Fruit fly (Drosophila melanogaster) whole organism, prepupa: Measurements from ENCODE around the gene CG10681.

Source experiments
- CG11294 ChIP-seq: fragments of 200-800 bp; sonication (Bioruptor generic); IDR thresholded peaks from 2 replicates; pipeline ENCODE4 v1.3.6; 2022; ENCODE audit warnings: missing biosample characterization, missing genetic modification characterization
- CG1621 ChIP-seq: fragments of 200-800 bp; sonication (Bioruptor generic); optimal IDR thresholded peaks from 3 replicates; lab custom pipeline; 2018; ENCODE audit warnings: missing biosample characterization, mild to moderate bottlenecking, missing genetic modification characterization
- CG3919 ChIP-seq: fragments of 200-800 bp; sonication (Bioruptor generic); optimal IDR thresholded peaks from 3 replicates; lab custom pipeline; 2016; ENCODE audit warnings: missing biosample characterization, missing genetic modification characterization
- CG6276 ChIP-seq: fragments of 200-800 bp; sonication (Bioruptor generic); optimal IDR thresholded peaks from 2 replicates; lab custom pipeline; 2017; ENCODE audit warnings: missing biosample characterization, mild to moderate bottlenecking, missing genetic modification characterization
- CG6854 ChIP-seq: fragments of 200-800 bp; sonication (Bioruptor generic); optimal IDR thresholded peaks from 2 replicates; lab custom pipeline; 2017; ENCODE audit warnings: missing biosample characterization, mild to moderate bottlenecking, missing genetic modification characterization
- CG8119 ChIP-seq: fragments of 200-800 bp; sonication (Bioruptor generic); IDR thresholded peaks from 3 replicates; pipeline ENCODE4 v1.3.6; 2022; ENCODE audit warnings: missing biosample characterization, missing genetic modification characterization
- CG9139 ChIP-seq: fragments of 200-800 bp; sonication (Bioruptor generic); optimal IDR thresholded peaks from 3 replicates; lab custom pipeline; 2017; ENCODE audit warnings: missing biosample characterization, mild to moderate bottlenecking, missing genetic modification characterization
- Eip93F ChIP-seq: fragments of 200-800 bp; sonication (Bioruptor generic); optimal IDR thresholded peaks from 2 replicates; lab custom pipeline; 2016; ENCODE audit warnings: missing biosample characterization, mild to moderate bottlenecking, missing genetic modification characterization
- Ets96B ChIP-seq: fragments of 200-800 bp; optimal IDR thresholded peaks from 2 replicates; lab custom pipeline; 2019; ENCODE audit warnings: missing biosample characterization, mild to moderate bottlenecking, missing genetic modification characterization, moderate library complexity
- Lpt ChIP-seq: fragments of 200-800 bp; sonication (Bioruptor generic); optimal IDR thresholded peaks from 3 replicates; lab custom pipeline; 2016; ENCODE audit warnings: missing biosample characterization, missing genetic modification characterization
- acj6 ChIP-seq: fragments of 200-800 bp; sonication (Bioruptor generic); optimal IDR thresholded peaks from 3 replicates; lab custom pipeline; 2016; ENCODE audit warnings: missing biosample characterization, missing genetic modification characterization
- dsx ChIP-seq: fragments of 200-800 bp; optimal IDR thresholded peaks from 3 replicates; lab custom pipeline; 2019; ENCODE audit warnings: missing biosample characterization, mild to moderate bottlenecking, missing genetic modification characterization, moderate library complexity; ENCODE audit not compliant: poor library complexity, severe bottlenecking
- fkh ChIP-seq: fragments of 200-800 bp; sonication (Bioruptor generic); optimal IDR thresholded peaks from 3 replicates; lab custom pipeline; 2017; ENCODE audit warnings: missing biosample characterization, mild to moderate bottlenecking, missing genetic modification characterization, moderate library complexity
- ss ChIP-seq, 2 experiments: fragments of 200-800 bp; sonication (Bioruptor generic); optimal IDR thresholded peaks; 2 replicates in 1 of 2; 3 replicates in 1 of 2; lab custom pipeline; 2017 to 2018; ENCODE audit warnings: mild to moderate bottlenecking in 2 of 2, missing biosample characterization in 2 of 2, missing genetic modification characterization in 2 of 2, moderate library complexity in 1 of 2

dm6 chr3L:12519315-12519714 lies 18.0 kb downstream of the CG10681 start:
- TF ChIP-seq Ets96B (tag; lab: Kevin White, UChicago) (no peak), CG11294 (GFP tag; lab: Robert Waterston, UW) (no peak), CG6854 (GFP tag; lab: Kevin White, UChicago) (no peak), CG9139 (GFP tag; lab: Kevin White, UChicago) (no peak), dsx (no peak), CG1621 (tag; lab: Kevin White, UChicago) (no peak), acj6 (GFP tag; lab: Kevin White, UChicago) (no peak), Eip93F (GFP tag; lab: Kevin White, UChicago) (no peak), CG8119 (GFP tag; lab: Robert Waterston, UW) (no peak), ss (GFP tag; optimal IDR thresholded peaks at IDR 0.05; lab: Kevin White, UChicago) (no peak), CG3919 (no peak), CG6276 (GFP tag; lab: Kevin White, UChicago) (no peak), fkh (GFP tag; lab: Kevin White, UChicago) (no peak), Lpt (no peak)
